Worm (Caenorhabditis elegans) whole organism, L4 larva: ENCODE data around the gene C05C12.1.

Source experiments
- dpl-1 ChIP-seq: fragments of 150-350 bp; optimal IDR thresholded peaks from 2 replicates; lab custom pipeline; 2014; ENCODE audit warnings: missing biosample characterization, missing genetic modification reagents, missing genetic modification characterization
- jun-1 ChIP-seq: fragments of 150-350 bp; optimal IDR thresholded peaks from 2 replicates; lab custom pipeline; 2014; ENCODE audit warnings: missing biosample characterization, missing genetic modification reagents, missing genetic modification characterization
- mdl-1 ChIP-seq, 2 experiments: fragments of 150-350 bp in 1 of 2; sonication (generic microtip) in 1 of 2; optimal IDR thresholded peaks; 2 replicates each; lab custom pipeline; 2014 to 2017; ENCODE audit warnings: missing biosample characterization in 2 of 2, missing genetic modification characterization in 2 of 2
- nhr-25 ChIP-seq: sonication (generic microtip); optimal IDR thresholded peaks from 2 replicates; lab custom pipeline; 2017; ENCODE audit warnings: missing genetic modification characterization, mild to moderate bottlenecking, missing compliant biosample characterization, antibody characterized with exemption, moderate library complexity, borderline replicate concordance; ENCODE audit not compliant: insufficient read depth
- nhr-28 ChIP-seq: fragments of 150-350 bp; optimal IDR thresholded peaks from 2 replicates; lab custom pipeline; 2014; ENCODE audit warnings: missing biosample characterization, missing genetic modification characterization

ce11 chrIV:11212978-11213377 is 40.8 kb upstream of the C05C12.1 start:
- TF ChIP-seq nhr-25, result no peak
- no peak for TF ChIP-seq dpl-1 (GFP tag; lab: Kevin White, UChicago)
- no peak for TF ChIP-seq jun-1 (tag; lab: Kevin White, UChicago)
- TF ChIP-seq mdl-1 (tag; optimal IDR thresholded peaks at IDR 0.05; lab: Kevin White, UChicago), result no peak
- no peak for TF ChIP-seq nhr-28
